Worm (Caenorhabditis elegans) whole organism, L1 larva: ENCODE data around the gene srh-44.

ENCODE experiments used
- F16B12.6 ChIP-seq: fragments of 150-350 bp; optimal IDR thresholded peaks from 2 replicates; lab custom pipeline; 2014; ENCODE audit warnings: missing biosample characterization, missing genetic modification characterization
- fkh-10 ChIP-seq: sonication (generic microtip); optimal IDR thresholded peaks from 2 replicates; lab custom pipeline; 2017; ENCODE audit warnings: missing biosample characterization, missing genetic modification reagents, missing genetic modification characterization
- fos-1 ChIP-seq: fragments of 150-350 bp; optimal IDR thresholded peaks from 2 replicates; lab custom pipeline; 2014; ENCODE audit warnings: missing biosample characterization, missing genetic modification characterization
- nhr-237 ChIP-seq: fragments of 150-350 bp; optimal IDR thresholded peaks from 2 replicates; lab custom pipeline; 2014; ENCODE audit warnings: missing biosample characterization, missing genetic modification characterization
- sox-4 ChIP-seq: sonication (generic microtip); optimal IDR thresholded peaks from 2 replicates; lab custom pipeline; 2016; ENCODE audit warnings: missing genetic modification characterization, missing compliant biosample characterization
- sup-37 ChIP-seq: fragments of 200-800 bp; sonication (Bioruptor generic); optimal IDR thresholded peaks from 2 replicates; lab custom pipeline; 2018; ENCODE audit warnings: mild to moderate bottlenecking, missing genetic modification characterization, missing compliant biosample characterization
- ztf-11 ChIP-seq, 2 experiments: sonication (generic microtip); optimal IDR thresholded peaks; 2 replicates each; lab custom pipeline; 2016 to 2017; ENCODE audit warnings: missing genetic modification characterization in 2 of 2, missing biosample characterization in 1 of 2, missing compliant biosample characterization in 1 of 2

ce11 chrII:11521300-11521699 lies 6.4 kb downstream of the srh-44 start, which contains the start of gene Y62F5A.10:
- no peak for TF ChIP-seq F16B12.6 (tag; lab: Kevin White, UChicago)
- TF ChIP-seq sup-37: no peak
- no peak for TF ChIP-seq nhr-237 (tag; lab: Kevin White, UChicago)
- TF ChIP-seq sox-4 (tag; lab: Kevin White, UChicago): no peak
- no peak for TF ChIP-seq ztf-11 (tag; optimal IDR thresholded peaks at IDR 0.05; lab: Kevin White, UChicago)
- no peak for TF ChIP-seq fkh-10 (GFP tag; lab: Kevin White, UChicago)
- no peak for TF ChIP-seq fos-1 (tag; lab: Kevin White, UChicago)
